Worm (Caenorhabditis elegans): ENCODE results near the gene his-71.

his-71 gene

ce11 chrX:7952226-7953062 is 29.4 kb downstream of the his-71 start:
- TF ChIP-seq elt-4 (tag; optimal IDR thresholded peaks at IDR 0.05) (no peak), sox-4 (tag; optimal IDR thresholded peaks at IDR 0.05) (no peak), pha-2 (tag; optimal IDR thresholded peaks at IDR 0.05) (no peak), npax-4 (tag; optimal IDR thresholded peaks at IDR 0.05) (no peak), elt-2 (tag; optimal IDR thresholded peaks at IDR 0.05) (peak; percentile 19), ceh-6 (GFP tag; optimal IDR thresholded peaks at IDR 0.05) (no peak), ceh-30 (tag; optimal IDR thresholded peaks at IDR 0.05) (no peak), hlh-30 (tag; optimal IDR thresholded peaks at IDR 0.05; ENCODE audit: insufficient read depth) (peak; percentile 4), K02D7.2 (tag; optimal IDR thresholded peaks at IDR 0.05) (no peak), ceh-24 (tag; optimal IDR thresholded peaks at IDR 0.05) (no peak), eyg-1 (tag; optimal IDR thresholded peaks at IDR 0.05) (no peak)

DNA sequence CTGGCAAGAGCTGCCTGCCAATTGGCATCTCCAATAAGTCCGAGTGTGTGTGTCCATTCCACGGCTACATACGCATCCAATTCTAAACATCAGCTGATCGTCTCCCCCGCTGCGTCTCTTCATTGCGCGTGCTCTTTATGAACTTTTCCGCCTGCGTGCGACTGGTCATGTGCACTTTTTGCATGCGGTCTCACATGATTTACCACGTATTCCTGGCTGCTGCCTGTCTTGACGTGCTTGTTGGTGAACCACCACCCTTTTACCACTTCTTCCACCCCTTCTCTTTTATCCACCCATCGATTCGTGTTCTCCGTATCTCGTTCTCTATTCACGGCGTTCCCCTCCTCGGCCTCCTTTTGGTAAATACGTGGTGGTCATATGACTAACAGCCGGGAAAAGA is 30.3 kb downstream of the his-71 start:
- TF ChIP-seq C38D4.7 (GFP tag; optimal IDR thresholded peaks at IDR 0.05) (no peak), elt-4 (tag; optimal IDR thresholded peaks at IDR 0.05) (no peak), ref-2 (tag; optimal IDR thresholded peaks at IDR 0.05) (peak; percentile 84), ceh-2 (tag; optimal IDR thresholded peaks at IDR 0.05) (peak; percentile 59), gmeb-2 (tag; optimal IDR thresholded peaks at IDR 0.05) (no peak), ceh-19 (GFP tag; optimal IDR thresholded peaks at IDR 0.05) (no peak), ceh-34 (tag; optimal IDR thresholded peaks at IDR 0.05) (peak; percentile 84), pros-1 (tag; optimal IDR thresholded peaks at IDR 0.05) (peak; percentile 69), ceh-45 (GFP tag; IDR thresholded peaks at IDR 0.05) (0 out of 2 replicates have a peak, but pooled peaks have one; percentile 44), F13H6.1 (tag; optimal IDR thresholded peaks at IDR 0.05) (peak; percentile 10), eyg-1 (tag; optimal IDR thresholded peaks at IDR 0.05) (peak; percentile 21), tbx-2 (tag; optimal IDR thresholded peaks at IDR 0.05) (peak; percentile 86), rnt-1 (tag; optimal IDR thresholded peaks at IDR 0.05) (peak; percentile 56), pat-9 (tag; optimal IDR thresholded peaks at IDR 0.05) (peak; percentile 8), T23F11.4 (GFP tag; optimal IDR thresholded peaks at IDR 0.05) (peak; percentile 55), ceh-48 (tag; optimal IDR thresholded peaks at IDR 0.05) (peak; percentile 62), hlh-6 (tag; optimal IDR thresholded peaks at IDR 0.05) (peak; percentile 68), ceh-18 (tag; optimal IDR thresholded peaks at IDR 0.05) (peak; percentile 77), C08G9.2 (tag; optimal IDR thresholded peaks at IDR 0.05) (peak; percentile 63), ceh-24 (tag; optimal IDR thresholded peaks at IDR 0.05) (no peak), pax-1 (tag; optimal IDR thresholded peaks at IDR 0.05) (no peak), sox-2 (GFP tag; IDR thresholded peaks at IDR 0.05) (no peak; the same call in 1 of the 2 replicates), lim-6 (tag; optimal IDR thresholded peaks at IDR 0.05) (peak; percentile 40), unc-42 (tag; optimal IDR thresholded peaks at IDR 0.05) (peak; percentile 79), hlh-8 (tag; optimal IDR thresholded peaks at IDR 0.05) (peak; percentile 80), ceh-14 (tag; optimal IDR thresholded peaks at IDR 0.05) (peak; percentile 82), ceh-31 (tag; optimal IDR thresholded peaks at IDR 0.05) (peak; percentile 94), fkh-6 (tag; optimal IDR thresholded peaks at IDR 0.05) (peak; percentile 44), che-1 (tag; optimal IDR thresholded peaks at IDR 0.05) (no peak), sdc-2 (tag; optimal IDR thresholded peaks at IDR 0.05) (peak; percentile 85), nfya-1 (tag; optimal IDR thresholded peaks at IDR 0.05) (peak; percentile 91), fax-1 (tag; optimal IDR thresholded peaks at IDR 0.05) (peak; percentile 41), hlh-13 (GFP tag; optimal IDR thresholded peaks at IDR 0.05) (no peak), hlh-30 (tag; optimal IDR thresholded peaks at IDR 0.05; ENCODE audit: insufficient read depth) (peak; percentile 100), mec-3 (tag; optimal IDR thresholded peaks at IDR 0.05; ENCODE audit: borderline replicate concordance) (no peak), syd-9 (tag; optimal IDR thresholded peaks at IDR 0.05) (peak; percentile 31), odd-2 (tag; optimal IDR thresholded peaks at IDR 0.05) (no peak), ceh-30 (tag; optimal IDR thresholded peaks at IDR 0.05) (peak; percentile 23), unc-86 (tag; optimal IDR thresholded peaks at IDR 0.05) (peak; percentile 67), ets-4 (tag; optimal IDR thresholded peaks at IDR 0.05) (no peak), unc-55 (GFP tag; optimal IDR thresholded peaks at IDR 0.05) (peak; percentile 95), madf-2 (tag; optimal IDR thresholded peaks at IDR 0.05) (peak; percentile 68)

All from whole organism, late embryonic.